Fruit fly (Drosophila melanogaster) S2 (cell line): Measurements from ENCODE around the gene CG5653.

Experiments used
- CG8478 ChIP-seq: fragments of >200 bp; optimal IDR thresholded peaks from 2 replicates; lab custom pipeline; 2018
- CTCF ChIP-seq, 2 experiments: fragments of >200 bp; optimal IDR thresholded peaks; 2 replicates each; lab custom pipeline; 2018

CG5653 gene

dm6 chr3L:8953199-8953956 lies 12.8 kb downstream of the CG5653 start:
- TF ChIP-seq CG8478, result no peak
- TF ChIP-seq CTCF (optimal IDR thresholded peaks at IDR 0.05; lab: Kevin White, UChicago), result no peak

- TF ChIP-seq CTCF (optimal IDR thresholded peaks at IDR 0.05; lab: Kevin White, UChicago), result no peak
These were observed 13.5 kb downstream of the CG5653 start for dm6 chr3L:8952549-8953198.

- TF ChIP-seq CG8478 (no peak), CTCF (optimal IDR thresholded peaks at IDR 0.05; lab: Kevin White, UChicago) (no peak)
These were observed 14.7 kb downstream of the CG5653 start for dm6 chr3L:8951507-8951906.

- TF ChIP-seq CG8478, result no peak
- TF ChIP-seq CTCF (optimal IDR thresholded peaks at IDR 0.05; lab: Kevin White, UChicago), result no peak
These were observed 15.2 kb downstream of the CG5653 start for dm6 chr3L:8950955-8951354.

- TF ChIP-seq CG8478, result no peak
These were observed 16.4 kb downstream of the CG5653 start for dm6 chr3L:8949823-8950222.

dm6 chr3L:8947848-8948494 lies 18.2 kb downstream of the CG5653 start:
- TF ChIP-seq CTCF (optimal IDR thresholded peaks at IDR 0.05; lab: Kevin White, UChicago), result no peak
- TF ChIP-seq CG8478, result no peak

dm6 chr3L:8939654-8940053 lies 26.5 kb downstream of the CG5653 start:
- TF ChIP-seq CTCF (optimal IDR thresholded peaks at IDR 0.05; lab: Kevin White, UChicago), result no peak
- no peak for TF ChIP-seq CG8478

dm6 chr3L:8931916-8932315 lies 34.3 kb downstream of the CG5653 start:
- no peak for TF ChIP-seq CTCF (optimal IDR thresholded peaks at IDR 0.05; lab: Kevin White, UChicago)
- no peak for TF ChIP-seq CG8478

- TF ChIP-seq CTCF (optimal IDR thresholded peaks at IDR 0.05; lab: Kevin White, UChicago), result no peak
- no peak for TF ChIP-seq CG8478
These were observed 36.6 kb downstream of the CG5653 start for dm6 chr3L:8929527-8929926.

dm6 chr3L:8925679-8926078 lies 40.5 kb downstream of the CG5653 start:
- no peak for TF ChIP-seq CG8478
- TF ChIP-seq CTCF (optimal IDR thresholded peaks at IDR 0.05; lab: Kevin White, UChicago), result no peak

- TF ChIP-seq CTCF (optimal IDR thresholded peaks at IDR 0.05; lab: Kevin White, UChicago) (no peak), CG8478 (no peak)
These were observed 41.2 kb downstream of the CG5653 start for dm6 chr3L:8924999-8925398.

- no peak for TF ChIP-seq CG8478
- no peak for TF ChIP-seq CTCF (optimal IDR thresholded peaks at IDR 0.05; lab: Kevin White, UChicago)
These were observed 41.7 kb downstream of the CG5653 start for dm6 chr3L:8924417-8924913.

- TF ChIP-seq CTCF (optimal IDR thresholded peaks at IDR 0.05; lab: Kevin White, UChicago) (no peak), CG8478 (no peak)
These were observed 45.5 kb downstream of the CG5653 start for dm6 chr3L:8920710-8921109.

- no peak for TF ChIP-seq CG8478
- no peak for TF ChIP-seq CTCF (optimal IDR thresholded peaks at IDR 0.05; lab: Kevin White, UChicago)
These were observed 46.5 kb downstream of the CG5653 start for dm6 chr3L:8919678-8920077.
